Worm (Caenorhabditis elegans): ENCODE data around the gene srab-26.

Gene srab-26

DNA sequence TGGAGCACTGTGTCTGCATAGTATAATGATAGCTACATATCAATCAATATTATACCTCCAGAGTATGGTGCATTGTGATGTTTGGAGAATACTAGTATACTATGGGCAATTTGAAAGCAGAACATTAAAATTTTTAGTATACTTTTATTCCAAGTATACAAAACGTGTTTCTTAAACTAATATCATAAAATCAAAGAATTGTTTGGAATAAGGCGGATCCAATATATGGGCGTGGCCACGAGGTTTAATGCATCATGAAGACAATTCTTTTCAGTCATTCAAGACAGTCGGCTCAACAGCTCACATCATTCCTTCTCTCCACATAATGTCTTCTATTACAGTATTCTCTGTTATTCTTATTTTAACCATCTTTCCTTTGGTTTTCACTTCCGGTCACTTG, 563 bp upstream of the srab-26 start, which contains the start of gene sdz-31:
Gene sdz-31, plus strand, starts transcription at position 301 of the 400 bp plus-strand sequence.
- TF ChIP-seq snpc-4 (tag; optimal IDR thresholded peaks at IDR 0.05) (no peak), ZK337.2 (GFP tag; IDR thresholded peaks at IDR 0.05) (no peak), lin-15B (tag; optimal IDR thresholded peaks at IDR 0.05) (no peak), Y5F2A.4 (GFP tag; optimal IDR thresholded peaks at IDR 0.05) (no peak), madf-5 (GFP tag; IDR thresholded peaks at IDR 0.05) (no peak), dpl-1 (GFP tag; optimal IDR thresholded peaks at IDR 0.05) (no peak), Y105C5A.15 (GFP tag; IDR thresholded peaks at IDR 0.05) (no peak), nhr-11 (tag; optimal IDR thresholded peaks at IDR 0.05) (no peak), ceh-20 (GFP tag; IDR thresholded peaks at IDR 0.05) (no peak), zag-1 (tag; optimal IDR thresholded peaks at IDR 0.05) (no peak), hmg-1.1 (GFP tag; IDR thresholded peaks at IDR 0.05) (no peak), daf-16 (GFP tag; optimal IDR thresholded peaks at IDR 0.05) (no peak), daf-16 (tag; optimal IDR thresholded peaks at IDR 0.05) (no peak), dmd-8 (GFP tag; IDR thresholded peaks at IDR 0.05) (no peak)

DNA sequence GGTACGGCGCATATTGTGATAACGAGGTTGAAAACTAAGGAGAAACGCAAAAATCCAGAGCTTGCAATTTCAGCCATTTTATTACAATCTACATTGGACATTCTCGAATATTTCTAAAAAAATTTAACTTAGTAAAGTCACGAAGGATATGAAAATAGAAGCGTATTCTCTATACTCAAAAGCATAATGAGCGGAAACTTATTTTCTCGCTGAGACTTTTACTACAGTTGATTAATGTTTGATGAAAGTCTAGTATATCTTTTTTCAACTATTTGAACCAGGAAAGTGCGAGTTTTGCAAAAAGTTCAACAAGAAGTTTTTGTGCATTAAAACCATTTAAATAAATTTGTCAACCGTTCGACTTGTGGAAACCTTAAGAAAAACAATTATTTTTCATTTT, 8.0 kb downstream of the srab-26 start, which contains the start of gene srab-18:
Gene srab-18, minus strand, starts transcription at position 101 of the 400 bp plus-strand sequence.
- no peak for TF ChIP-seq ces-1 (GFP tag; optimal IDR thresholded peaks at IDR 0.05)
- peak; percentile 16 for TF ChIP-seq aha-1 (tag)

DNA sequence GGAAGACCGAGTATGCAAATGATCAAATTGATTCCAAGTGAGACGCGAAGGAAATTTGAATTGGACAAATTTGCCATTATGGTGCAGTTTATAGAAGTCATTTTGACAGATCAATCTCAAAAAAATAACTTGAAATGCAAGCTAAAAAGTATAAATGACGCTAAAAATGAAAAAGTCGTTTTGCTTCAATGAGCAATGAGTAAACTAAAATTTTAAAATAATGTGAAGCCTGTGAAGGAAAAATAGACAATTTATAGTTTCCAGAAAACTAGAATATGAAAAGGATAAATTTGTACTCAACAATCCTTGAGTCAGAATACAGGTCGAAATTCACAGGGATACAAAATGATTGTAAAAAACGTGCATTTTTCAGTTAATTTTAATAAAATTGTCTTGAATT, 11.0 kb downstream of the srab-26 start, which contains the start of gene srab-17:
Gene srab-17, minus strand, starts transcription at position 101 of the 400 bp plus-strand sequence.
- no peak for TF ChIP-seq tra-1 (GFP tag; IDR thresholded peaks at IDR 0.05)
- TF ChIP-seq mxl-3 (GFP tag; optimal IDR thresholded peaks at IDR 0.05), result no peak
- TF ChIP-seq skn-1 (tag; optimal IDR thresholded peaks at IDR 0.05), result no peak
- TF ChIP-seq nhr-25 (tag; optimal IDR thresholded peaks at IDR 0.05; ENCODE audit: borderline replicate concordance, insufficient read depth), result no peak

DNA sequence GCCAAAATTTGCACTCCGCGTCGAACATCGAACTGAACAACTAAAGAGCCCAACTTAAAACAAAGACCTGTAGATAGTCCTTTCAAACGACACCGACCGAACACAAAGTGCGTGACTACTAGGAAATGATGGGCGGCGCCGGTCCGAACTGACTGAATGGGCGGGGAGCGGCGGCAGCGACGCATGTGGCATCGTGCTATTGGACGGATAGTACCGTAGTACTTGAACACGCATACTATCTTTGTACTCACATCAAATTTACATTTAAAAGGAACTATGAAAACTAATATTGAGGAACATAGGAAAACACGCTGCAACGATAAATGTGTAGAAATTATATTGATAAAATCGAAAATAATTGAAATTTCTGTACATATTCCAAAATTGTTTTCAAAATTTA, 19.0 kb downstream of the srab-26 start:
- TF ChIP-seq aha-1 (tag) (peak; percentile 50), nhr-77 (tag; optimal IDR thresholded peaks at IDR 0.05) (no peak)

DNA sequence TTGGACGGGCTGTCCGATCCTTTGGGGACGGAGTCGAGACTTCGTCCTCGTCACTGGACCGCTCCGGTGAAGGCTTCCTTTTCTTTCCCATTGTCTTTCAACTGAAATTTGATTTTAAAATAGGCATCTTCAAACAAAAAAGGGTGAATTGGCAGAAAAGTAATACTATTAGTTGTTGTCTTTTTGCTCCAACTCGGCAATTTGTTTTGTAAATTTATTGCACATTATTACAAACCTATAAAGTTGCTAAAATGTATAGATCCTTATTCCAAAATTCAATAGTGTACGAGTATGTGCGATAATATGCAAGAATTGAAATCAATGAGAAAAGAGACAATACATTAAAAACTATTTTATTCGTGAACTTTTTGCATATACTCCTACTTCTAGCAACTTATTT, 19.4 kb downstream of the srab-26 start, which contains the start of gene lsy-12:
Gene lsy-12, minus strand, starts transcription at position 101 of the 400 bp plus-strand sequence.
- TF ChIP-seq spr-3 (GFP tag; optimal IDR thresholded peaks at IDR 0.05) (no peak), saeg-2 (GFP tag; IDR thresholded peaks at IDR 0.05) (no peak), spr-1 (tag; optimal IDR thresholded peaks at IDR 0.05) (no peak), F49E8.2 (tag; optimal IDR thresholded peaks at IDR 0.05; ENCODE audit: borderline replicate concordance) (no peak)

DNA sequence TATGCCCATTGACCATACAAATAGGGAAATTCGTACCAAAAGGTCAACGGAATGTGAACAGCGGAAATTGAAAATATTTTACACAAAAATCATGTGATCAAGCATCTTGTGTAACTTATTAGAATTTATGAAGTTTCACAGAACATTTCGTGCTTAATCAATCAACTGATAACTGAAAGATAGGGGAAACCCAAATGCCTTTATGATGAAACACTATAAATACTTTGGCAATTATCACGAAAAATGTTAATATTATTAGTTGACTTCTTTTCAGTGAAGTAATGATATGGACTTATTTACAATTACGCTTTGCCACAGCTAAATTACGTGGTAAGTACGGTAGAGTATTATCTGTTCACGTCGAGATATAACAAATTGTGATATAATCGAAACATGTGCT, 22.3 kb downstream of the srab-26 start:
- TF ChIP-seq hlh-30 (tag; optimal IDR thresholded peaks at IDR 0.05; ENCODE audit: insufficient read depth) (peak; percentile 1), daf-16 (GFP tag; optimal IDR thresholded peaks at IDR 0.05) (no peak), daf-16 (tag; optimal IDR thresholded peaks at IDR 0.05) (peak; percentile 59), dve-1 (tag; optimal IDR thresholded peaks at IDR 0.05; ENCODE audit: insufficient read depth) (peak; percentile 46), dmd-6 (GFP tag; IDR thresholded peaks at IDR 0.05) (0 out of 2 replicates have a peak, but pooled peaks have one; percentile 22), nhr-42 (GFP tag; IDR thresholded peaks at IDR 0.05) (no peak), nhr-28 (tag; optimal IDR thresholded peaks at IDR 0.05) (peak; percentile 78), daf-19 (GFP tag; conservative IDR thresholded peaks at IDR 0.05) (no peak)
